Fruit fly (Drosophila melanogaster): ENCODE results near the gene CG43797.

DNA sequence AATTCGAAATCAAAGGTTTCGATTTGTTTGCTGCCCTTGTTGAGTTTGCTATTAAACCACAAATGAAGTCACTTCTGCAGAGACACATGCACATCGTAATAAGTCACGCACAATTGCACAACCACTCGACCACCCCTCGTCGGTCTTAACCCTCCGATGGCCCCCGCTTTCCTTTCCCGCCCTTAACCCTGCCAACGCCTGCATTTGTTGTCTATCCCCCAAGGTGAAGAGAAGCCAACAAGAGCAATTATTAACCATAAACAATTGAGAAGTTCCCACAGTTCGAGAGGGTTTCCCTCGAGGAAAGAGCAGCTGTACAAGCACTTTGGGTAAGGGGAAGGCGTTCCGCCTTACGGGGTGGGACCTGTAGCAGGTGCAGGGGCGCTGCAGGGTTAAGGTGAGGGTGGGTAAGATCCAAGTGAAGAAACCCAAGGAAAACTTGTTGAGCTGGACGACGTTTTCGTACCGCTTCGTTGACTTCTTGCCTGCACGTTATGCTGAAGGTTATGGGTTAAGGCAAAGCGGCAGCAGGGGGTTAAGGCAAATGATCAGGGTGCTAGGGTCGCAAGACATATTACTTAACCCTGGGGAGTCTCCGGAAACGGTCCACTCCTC is 23.6 kb downstream of the CG43797 start:
- TF ChIP-seq h (optimal IDR thresholded peaks at IDR 0.05) = no peak
- TF ChIP-seq Sin3A (optimal IDR thresholded peaks at IDR 0.05) = no peak
- TF ChIP-seq psq (optimal IDR thresholded peaks at IDR 0.05) = no peak
- no peak for TF ChIP-seq insv (optimal IDR thresholded peaks at IDR 0.05)
- no peak for TF ChIP-seq ttk (optimal IDR thresholded peaks at IDR 0.05)
- TF ChIP-seq Myc (optimal IDR thresholded peaks at IDR 0.05) = no peak
